Worm (Caenorhabditis elegans) whole organism, mixed stage, embryonic: ENCODE results near the gene rfc-4.

Experiments
- elt-3 ChIP-seq: fragments of 150-350 bp; optimal IDR thresholded peaks from 2 replicates; lab custom pipeline; 2014; ENCODE audit warnings: missing biosample characterization, missing genetic modification characterization
- ham-2 ChIP-seq: fragments of 200-800 bp; sonication (Bioruptor generic); optimal IDR thresholded peaks from 2 replicates; lab custom pipeline; 2018; ENCODE audit warnings: mild to moderate bottlenecking, missing genetic modification characterization, missing compliant biosample characterization
- lin-13 ChIP-seq: fragments of 150-350 bp; optimal IDR thresholded peaks from 2 replicates; lab custom pipeline; 2014; ENCODE audit warnings: missing biosample characterization, missing genetic modification characterization
- nhr-237 ChIP-seq: fragments of 150-350 bp; optimal IDR thresholded peaks from 2 replicates; lab custom pipeline; 2014; ENCODE audit warnings: missing biosample characterization, missing genetic modification characterization
- nhr-76 ChIP-seq: sonication (generic microtip); optimal IDR thresholded peaks from 2 replicates; lab custom pipeline; 2017; ENCODE audit warnings: missing biosample characterization, missing genetic modification characterization
- pha-4 ChIP-seq: fragments of 150-350 bp; optimal IDR thresholded peaks from 2 replicates; lab custom pipeline; 2018; ENCODE audit warnings: missing biosample characterization, missing genetic modification reagents, missing genetic modification characterization
- unc-39 ChIP-seq: fragments of 150-350 bp; optimal IDR thresholded peaks from 2 replicates; lab custom pipeline; 2014; ENCODE audit warnings: missing biosample characterization, missing genetic modification characterization
- unc-62 ChIP-seq: fragments of 150-350 bp; optimal IDR thresholded peaks from 2 replicates; lab custom pipeline; 2014; ENCODE audit warnings: missing biosample characterization, missing genetic modification reagents, missing genetic modification characterization

DNA sequence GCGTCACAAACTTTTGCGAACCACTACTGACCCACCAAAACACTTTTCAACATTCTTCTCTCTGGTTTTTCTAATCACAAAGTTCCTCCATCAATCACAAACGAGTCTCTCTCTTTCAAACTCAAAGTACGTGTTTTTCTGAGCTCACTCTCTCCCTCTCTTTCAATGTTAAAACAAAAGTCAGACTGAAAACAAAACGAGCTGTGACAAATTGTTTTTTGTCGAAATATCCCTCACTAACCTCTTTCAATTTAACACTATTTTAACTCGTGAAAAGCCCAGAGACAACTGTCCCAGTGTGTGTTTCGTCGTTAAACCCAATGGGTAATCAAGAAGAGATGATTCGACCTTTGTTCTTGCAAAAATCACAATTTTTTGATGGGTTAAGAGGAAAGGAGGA is 16.0 kb downstream of the rfc-4 start:
- TF ChIP-seq lin-13 (no peak), nhr-76 (tag; lab: Kevin White, UChicago) (no peak), nhr-237 (no peak), elt-3 (tag; lab: Kevin White, UChicago) (no peak), pha-4 (tag; lab: Kevin White, UChicago) (no peak), unc-39 (tag; lab: Kevin White, UChicago) (no peak), unc-62 (GFP tag; lab: Kevin White, UChicago) (peak; percentile 50), ham-2 (GFP tag; lab: Kevin White, UChicago) (no peak)
